Worm (Caenorhabditis elegans): ENCODE measurements around the gene magi-1.
A peak's percentile ranks its signal among the peaks of the same experiment; 100 is the strongest.

The magi-1 gene

ce11 chrIV:11743813-11744212, 29.0 kb downstream of the magi-1 start:
- TF ChIP-seq dsc-1 (tag; optimal IDR thresholded peaks at IDR 0.05) (no peak), C16A3.4 (tag; optimal IDR thresholded peaks at IDR 0.05) (no peak), alr-1 (tag; optimal IDR thresholded peaks at IDR 0.05; ENCODE audit: borderline replicate concordance) (no peak), hlh-17 (GFP tag; optimal IDR thresholded peaks at IDR 0.05; ENCODE audit: borderline replicate concordance) (no peak), nhr-76 (tag; optimal IDR thresholded peaks at IDR 0.05) (no peak), tlp-1 (tag; optimal IDR thresholded peaks at IDR 0.05) (no peak), unc-98 (GFP tag; IDR thresholded peaks at IDR 0.05) (no peak), nhr-12 (tag; optimal IDR thresholded peaks at IDR 0.05) (no peak), nhr-71 (tag; optimal IDR thresholded peaks at IDR 0.05) (no peak), lsy-2 (tag; optimal IDR thresholded peaks at IDR 0.05) (no peak), hpl-2 (GFP tag; optimal IDR thresholded peaks at IDR 0.05) (no peak), unc-130 (tag; optimal IDR thresholded peaks at IDR 0.05) (no peak), sup-37 (GFP tag; optimal IDR thresholded peaks at IDR 0.05) (no peak), egl-13 (tag; optimal IDR thresholded peaks at IDR 0.05) (no peak), fos-1 (tag; optimal IDR thresholded peaks at IDR 0.05) (no peak)

- peak; percentile 62 for TF ChIP-seq lin-14 (GFP tag; optimal IDR thresholded peaks at IDR 0.05)
- peak; percentile 55 for TF ChIP-seq nhr-71 (tag; optimal IDR thresholded peaks at IDR 0.05)
- no peak for TF ChIP-seq isw-1 (GFP tag; IDR thresholded peaks at IDR 0.05)
Measured at ce11 chrIV:11744287-11744686, 29.4 kb downstream of the magi-1 start.

DNA sequence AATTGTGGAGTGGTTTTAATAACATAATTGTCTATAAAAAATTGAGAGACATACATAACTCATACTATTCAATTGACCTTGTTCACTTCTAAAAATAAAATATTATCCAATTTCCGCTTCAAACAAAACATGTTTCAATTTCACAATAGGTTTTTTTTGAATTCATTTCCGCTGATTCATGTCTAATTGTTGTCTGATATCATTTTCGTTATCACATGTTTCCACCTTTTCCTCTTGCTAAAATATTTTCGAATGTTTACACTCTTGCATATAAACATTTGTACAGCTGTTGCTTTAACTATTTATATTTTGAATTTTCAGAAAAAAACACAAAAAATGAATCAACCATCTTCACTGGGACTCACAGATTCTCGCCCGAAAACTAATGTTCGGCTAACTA, 30.5 kb downstream of the magi-1 start, which contains the start of gene gem-4:
Gene gem-4, plus strand, starts transcription at position 301 of the 400 bp plus-strand sequence.
- no peak for TF ChIP-seq snpc-4 (tag; optimal IDR thresholded peaks at IDR 0.05)
- no peak for TF ChIP-seq elt-3 (tag; optimal IDR thresholded peaks at IDR 0.05)
- no peak for TF ChIP-seq fkh-4 (tag; optimal IDR thresholded peaks at IDR 0.05; ENCODE audit: borderline replicate concordance)
- TF ChIP-seq lir-3 (tag; optimal IDR thresholded peaks at IDR 0.05; ENCODE audit: poor library complexity) = no peak
- TF ChIP-seq mab-9 (GFP tag; IDR thresholded peaks at IDR 0.05) = no peak
- no peak for TF ChIP-seq ceh-82 (tag; optimal IDR thresholded peaks at IDR 0.05)
- TF ChIP-seq grh-1 (GFP tag; IDR thresholded peaks at IDR 0.05) = no peak

DNA sequence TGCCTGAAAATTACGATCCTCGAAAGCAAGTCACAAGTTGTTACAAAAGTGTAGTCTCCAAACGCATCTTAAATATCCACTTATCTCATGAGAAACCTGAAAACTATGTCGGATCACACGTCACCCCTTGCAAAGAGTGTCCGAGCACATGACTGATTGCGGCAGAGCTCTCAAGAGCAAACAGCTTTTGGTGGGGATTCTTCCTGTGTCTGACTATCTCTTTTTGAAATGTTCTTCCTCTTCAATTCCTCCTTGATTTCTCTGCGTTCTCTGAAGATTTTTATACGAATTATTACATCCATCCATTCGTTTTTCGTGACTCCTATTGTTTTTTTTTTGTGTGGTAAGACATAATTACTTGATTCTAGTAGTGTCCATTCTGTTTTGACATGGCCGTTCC, 34.0 kb downstream of the magi-1 start, which contains the start of gene T12A7.6:
Gene T12A7.6, plus strand, starts transcription at position 369 of the 400 bp plus-strand sequence.
- TF ChIP-seq efl-1 (optimal IDR thresholded peaks at IDR 0.05) (peak; percentile 0 to 10), efl-1 (GFP tag; optimal IDR thresholded peaks at IDR 0.05 in 1 of 2) (no peak), mdl-1 (tag; optimal IDR thresholded peaks at IDR 0.05) (peak in 1 of 2 experiments; percentile 27), lin-14 (GFP tag; optimal IDR thresholded peaks at IDR 0.05) (peak; percentile 72), unc-30 (tag; optimal IDR thresholded peaks at IDR 0.05) (no peak), sox-4 (tag; optimal IDR thresholded peaks at IDR 0.05) (no peak), swsn-7 (tag; optimal IDR thresholded peaks at IDR 0.05) (no peak), C34B4.2 (tag; optimal IDR thresholded peaks at IDR 0.05) (no peak), nhr-11 (tag; optimal IDR thresholded peaks at IDR 0.05) (peak; percentile 22), unc-62 (GFP tag; optimal IDR thresholded peaks at IDR 0.05) (no peak), unc-98 (GFP tag; IDR thresholded peaks at IDR 0.05) (0 out of 2 replicates have a peak, but pooled peaks have one; percentile 12), sup-37 (GFP tag; optimal IDR thresholded peaks at IDR 0.05) (no peak), rnt-1 (tag; optimal IDR thresholded peaks at IDR 0.05) (peak; percentile 58), mef-2 (tag; optimal IDR thresholded peaks at IDR 0.05) (no peak), jun-1 (tag; optimal IDR thresholded peaks at IDR 0.05) (no peak), lsy-2 (tag; optimal IDR thresholded peaks at IDR 0.05) (peak in 1 of 2 experiments; percentile 56), dpl-1 (GFP tag; optimal IDR thresholded peaks at IDR 0.05) (no peak), mep-1 (tag; optimal IDR thresholded peaks at IDR 0.05) (no peak), pax-3 (tag; optimal IDR thresholded peaks at IDR 0.05) (no peak), nhr-90 (tag; optimal IDR thresholded peaks at IDR 0.05; ENCODE audit: poor library complexity) (no peak), unc-130 (tag; optimal IDR thresholded peaks at IDR 0.05) (peak; percentile 26), nhr-71 (tag; optimal IDR thresholded peaks at IDR 0.05) (peak; percentile 55), egl-13 (tag; optimal IDR thresholded peaks at IDR 0.05) (no peak), alr-1 (tag; optimal IDR thresholded peaks at IDR 0.05; ENCODE audit: borderline replicate concordance) (no peak), nhr-20 (tag; optimal IDR thresholded peaks at IDR 0.05) (peak; percentile 49), C04F5.9 (tag; optimal IDR thresholded peaks at IDR 0.05) (no peak), xbp-1 (tag; optimal IDR thresholded peaks at IDR 0.05) (no peak), irx-1 (tag; optimal IDR thresholded peaks at IDR 0.05) (no peak)

Measured in whole organism, L1 larva.